Worm (Caenorhabditis elegans): Measurements from ENCODE around the gene lir-3.

The lir-3 gene

ce11 chrII:11149866-11150685 lies 34.5 kb downstream of the lir-3 start:
- TF ChIP-seq zip-5 (tag; optimal IDR thresholded peaks at IDR 0.05) = no peak
- TF ChIP-seq ttx-3 (tag; optimal IDR thresholded peaks at IDR 0.05) = no peak
- no peak for TF ChIP-seq odd-2 (tag; optimal IDR thresholded peaks at IDR 0.05)
- TF ChIP-seq ceh-2 (tag; optimal IDR thresholded peaks at IDR 0.05) = no peak
- no peak for TF ChIP-seq elt-2 (tag; optimal IDR thresholded peaks at IDR 0.05)
- TF ChIP-seq unc-55 (GFP tag; optimal IDR thresholded peaks at IDR 0.05) = no peak
- no peak for TF ChIP-seq fkh-6 (tag; optimal IDR thresholded peaks at IDR 0.05)
- no peak for TF ChIP-seq ceh-48 (tag; optimal IDR thresholded peaks at IDR 0.05)
- no peak for TF ChIP-seq ceh-31 (tag; optimal IDR thresholded peaks at IDR 0.05)
- no peak for TF ChIP-seq pqm-1 (tag; optimal IDR thresholded peaks at IDR 0.05)
- no peak for TF ChIP-seq dmd-4 (tag; optimal IDR thresholded peaks at IDR 0.05; ENCODE audit: borderline replicate concordance)
- no peak for TF ChIP-seq hlh-6 (tag; optimal IDR thresholded peaks at IDR 0.05)
- TF ChIP-seq pat-9 (tag; optimal IDR thresholded peaks at IDR 0.05) = no peak
- no peak for TF ChIP-seq unc-86 (tag; optimal IDR thresholded peaks at IDR 0.05)
- TF ChIP-seq ceh-6 (GFP tag; optimal IDR thresholded peaks at IDR 0.05) = no peak
- no peak for TF ChIP-seq ceh-34 (tag; optimal IDR thresholded peaks at IDR 0.05)
- no peak for TF ChIP-seq ceh-9 (tag; optimal IDR thresholded peaks at IDR 0.05)
- no peak for TF ChIP-seq sox-4 (tag; optimal IDR thresholded peaks at IDR 0.05)
- no peak for TF ChIP-seq C38D4.7 (GFP tag; optimal IDR thresholded peaks at IDR 0.05)

- TF ChIP-seq dve-1 (tag; optimal IDR thresholded peaks at IDR 0.05) = no peak
- TF ChIP-seq Y22D7AL.16 (tag; optimal IDR thresholded peaks at IDR 0.05) = no peak
- TF ChIP-seq ref-2 (tag; optimal IDR thresholded peaks at IDR 0.05) = no peak
- TF ChIP-seq gmeb-2 (tag; optimal IDR thresholded peaks at IDR 0.05) = no peak
- TF ChIP-seq unc-55 (GFP tag; optimal IDR thresholded peaks at IDR 0.05) = no peak
- no peak for TF ChIP-seq fkh-6 (tag; optimal IDR thresholded peaks at IDR 0.05)
Measured at ce11 chrII:11142571-11142970, 42.0 kb downstream of the lir-3 start, which contains the start of gene arrd-6. arrd-6 (plus strand) TSS chrII:11142739.

- TF ChIP-seq hlh-8 (tag; optimal IDR thresholded peaks at IDR 0.05) = no peak
- TF ChIP-seq zip-5 (tag; optimal IDR thresholded peaks at IDR 0.05) = no peak
- no peak for TF ChIP-seq unc-86 (tag; optimal IDR thresholded peaks at IDR 0.05)
- no peak for TF ChIP-seq lin-11 (tag; optimal IDR thresholded peaks at IDR 0.05)
Measured at ce11 chrII:11140140-11140539, 44.5 kb downstream of the lir-3 start, which contains the start of gene F40F8.4. F40F8.4 (minus strand) TSS chrII:11140240.

- TF ChIP-seq unc-55 (GFP tag; optimal IDR thresholded peaks at IDR 0.05) (peak; percentile 76), fax-1 (tag; optimal IDR thresholded peaks at IDR 0.05) (no peak), ceh-48 (tag; optimal IDR thresholded peaks at IDR 0.05) (no peak)
Measured at ce11 chrII:11135773-11136172, 48.8 kb downstream of the lir-3 start.

- TF ChIP-seq sox-2 (GFP tag; IDR thresholded peaks at IDR 0.05) (no peak), fkh-10 (GFP tag; optimal IDR thresholded peaks at IDR 0.05) (no peak), ahr-1 (tag; optimal IDR thresholded peaks at IDR 0.05) (no peak), elt-4 (tag; optimal IDR thresholded peaks at IDR 0.05) (no peak), ceh-9 (tag; optimal IDR thresholded peaks at IDR 0.05) (no peak), ref-2 (tag; optimal IDR thresholded peaks at IDR 0.05) (no peak), rnt-1 (tag; optimal IDR thresholded peaks at IDR 0.05) (no peak), lim-6 (tag; optimal IDR thresholded peaks at IDR 0.05) (no peak), odd-2 (tag; optimal IDR thresholded peaks at IDR 0.05) (no peak), T23F11.4 (GFP tag; optimal IDR thresholded peaks at IDR 0.05) (no peak), ceh-45 (GFP tag; IDR thresholded peaks at IDR 0.05) (no peak), ceh-18 (tag; optimal IDR thresholded peaks at IDR 0.05) (no peak), pha-2 (tag; optimal IDR thresholded peaks at IDR 0.05) (no peak)
Measured at ce11 chrII:11134828-11135227, 49.8 kb downstream of the lir-3 start, which contains the start of gene F40F8.5. F40F8.5 (minus strand) TSS chrII:11134928.
